Worm (Caenorhabditis elegans) whole organism, L3 larva: ENCODE measurements around the gene T16G12.4.

Source experiments
- R02D3.7 ChIP-seq: fragments of 150-350 bp; optimal IDR thresholded peaks from 2 replicates; lab custom pipeline; 2014; ENCODE audit warnings: missing biosample characterization, missing genetic modification characterization
- ama-1 ChIP-seq: fragments of 150-350 bp; optimal IDR thresholded peaks from 2 replicates; lab custom pipeline; 2018
- ceh-28 ChIP-seq: fragments of 150-350 bp; optimal IDR thresholded peaks from 2 replicates; lab custom pipeline; 2014; ENCODE audit warnings: missing biosample characterization, missing genetic modification reagents, missing genetic modification characterization
- ceh-82 ChIP-seq: fragments of 150-350 bp; optimal IDR thresholded peaks from 2 replicates; lab custom pipeline; 2014; ENCODE audit warnings: missing biosample characterization, missing genetic modification characterization
- ceh-9 ChIP-seq: sonication (generic microtip); optimal IDR thresholded peaks from 2 replicates; lab custom pipeline; 2018; ENCODE audit warnings: missing biosample characterization, missing genetic modification characterization
- daf-12 ChIP-seq: fragments of 150-350 bp; optimal IDR thresholded peaks from 2 replicates; lab custom pipeline; 2014; ENCODE audit warnings: missing biosample characterization, missing genetic modification reagents, missing genetic modification characterization
- egl-27 ChIP-seq: sonication (generic microtip); optimal IDR thresholded peaks from 4 replicates; lab custom pipeline; 2017; ENCODE audit warnings: missing biosample characterization, missing genetic modification reagents, missing genetic modification characterization
- elt-2 ChIP-seq: sonication (generic microtip); optimal IDR thresholded peaks from 2 replicates; lab custom pipeline; 2016; ENCODE audit warnings: missing genetic modification reagents, mild to moderate bottlenecking, missing genetic modification characterization, missing compliant biosample characterization
- elt-3 ChIP-seq, 3 experiments: fragments of 150-350 bp in 1 of 3; sonication (generic microtip) in 2 of 3; optimal IDR thresholded peaks; 2 replicates in 2 of 3; 4 replicates in 1 of 3; lab custom pipeline; 2014 to 2017; ENCODE audit warnings: missing biosample characterization in 3 of 3, missing genetic modification characterization in 3 of 3
- fkh-10 ChIP-seq: sonication (generic microtip); optimal IDR thresholded peaks from 2 replicates; lab custom pipeline; 2017; ENCODE audit warnings: missing biosample characterization, missing genetic modification reagents, missing genetic modification characterization
- fkh-2 ChIP-seq: fragments of 150-350 bp; optimal IDR thresholded peaks from 2 replicates; lab custom pipeline; 2014; ENCODE audit warnings: missing biosample characterization, missing genetic modification reagents, missing genetic modification characterization
- lin-15B ChIP-seq: fragments of 150-350 bp; optimal IDR thresholded peaks from 2 replicates; lab custom pipeline; 2014; ENCODE audit warnings: missing biosample characterization, missing genetic modification characterization
- lin-39 ChIP-seq: fragments of 150-350 bp; optimal IDR thresholded peaks from 2 replicates; lab custom pipeline; 2018; ENCODE audit warnings: missing biosample characterization, missing genetic modification reagents, missing genetic modification characterization
- lsy-12 ChIP-seq: sonication (generic microtip); optimal IDR thresholded peaks from 2 replicates; lab custom pipeline; 2016; ENCODE audit warnings: mild to moderate bottlenecking, missing genetic modification characterization, missing compliant biosample characterization
- nfya-1 ChIP-seq: sonication (generic microtip); optimal IDR thresholded peaks from 2 replicates; lab custom pipeline; 2017; ENCODE audit warnings: missing genetic modification characterization, mild to moderate bottlenecking, missing compliant biosample characterization, antibody characterized with exemption, moderate library complexity; ENCODE audit not compliant: insufficient read depth
- nhr-12 ChIP-seq: fragments of 150-350 bp; optimal IDR thresholded peaks from 2 replicates; lab custom pipeline; 2014; ENCODE audit warnings: missing biosample characterization, missing genetic modification characterization
- nhr-23 ChIP-seq: fragments of 150-350 bp; optimal IDR thresholded peaks from 2 replicates; lab custom pipeline; 2014; ENCODE audit warnings: missing biosample characterization, missing genetic modification reagents, missing genetic modification characterization
- nhr-237 ChIP-seq: fragments of 150-350 bp; optimal IDR thresholded peaks from 2 replicates; lab custom pipeline; 2014; ENCODE audit warnings: missing biosample characterization, missing genetic modification characterization
- nhr-28 ChIP-seq: fragments of 150-350 bp; optimal IDR thresholded peaks from 2 replicates; lab custom pipeline; 2014; ENCODE audit warnings: missing biosample characterization, missing genetic modification characterization
- nhr-43 ChIP-seq: sonication (generic microtip); optimal IDR thresholded peaks from 2 replicates; lab custom pipeline; 2016; ENCODE audit warnings: mild to moderate bottlenecking, missing genetic modification characterization, missing compliant biosample characterization; ENCODE audit not compliant: poor library complexity, severe bottlenecking
- nhr-67 ChIP-seq: fragments of 150-350 bp; optimal IDR thresholded peaks from 2 replicates; lab custom pipeline; 2014; ENCODE audit warnings: missing biosample characterization, missing genetic modification characterization
- nhr-76 ChIP-seq: fragments of 150-350 bp; sonication (generic microtip); optimal IDR thresholded peaks from 5 replicates; lab custom pipeline; 2014; ENCODE audit warnings: missing biosample characterization, missing genetic modification characterization
- nhr-77 ChIP-seq: fragments of 150-350 bp; optimal IDR thresholded peaks from 2 replicates; lab custom pipeline; 2014; ENCODE audit warnings: missing biosample characterization, missing genetic modification characterization
- pha-4 ChIP-seq: fragments of 150-350 bp; optimal IDR thresholded peaks from 2 replicates; lab custom pipeline; 2014; ENCODE audit warnings: missing biosample characterization, missing genetic modification reagents, missing genetic modification characterization
- pqm-1 ChIP-seq: fragments of 150-350 bp; optimal IDR thresholded peaks from 2 replicates; lab custom pipeline; 2017; ENCODE audit warnings: missing biosample characterization, missing genetic modification characterization, inconsistent platforms
- sea-2 ChIP-seq: fragments of 150-350 bp; sonication (generic microtip); optimal IDR thresholded peaks from 4 replicates; lab custom pipeline; 2014; ENCODE audit warnings: missing biosample characterization, missing genetic modification reagents, missing genetic modification characterization
- skn-1 ChIP-seq: fragments of 150-350 bp; optimal IDR thresholded peaks from 2 replicates; lab custom pipeline; 2014; ENCODE audit warnings: missing biosample characterization, missing genetic modification characterization
- snpc-4 ChIP-seq: fragments of 150-350 bp; optimal IDR thresholded peaks from 2 replicates; lab custom pipeline; 2014; ENCODE audit warnings: missing biosample characterization, missing genetic modification characterization
- tbx-2 ChIP-seq: sonication (generic microtip); optimal IDR thresholded peaks from 2 replicates; lab custom pipeline; 2016; ENCODE audit warnings: mild to moderate bottlenecking, missing genetic modification characterization, missing compliant biosample characterization
- unc-39 ChIP-seq: sonication (generic microtip); optimal IDR thresholded peaks from 4 replicates; lab custom pipeline; 2017; ENCODE audit warnings: missing biosample characterization, missing genetic modification characterization
- zag-1 ChIP-seq: fragments of 150-350 bp; optimal IDR thresholded peaks from 2 replicates; lab custom pipeline; 2014; ENCODE audit warnings: missing biosample characterization, missing genetic modification characterization
- ztf-4 ChIP-seq: fragments of 150-350 bp; optimal IDR thresholded peaks from 2 replicates; lab custom pipeline; 2014; ENCODE audit warnings: missing biosample characterization, missing genetic modification characterization

T16G12.4 gene

DNA sequence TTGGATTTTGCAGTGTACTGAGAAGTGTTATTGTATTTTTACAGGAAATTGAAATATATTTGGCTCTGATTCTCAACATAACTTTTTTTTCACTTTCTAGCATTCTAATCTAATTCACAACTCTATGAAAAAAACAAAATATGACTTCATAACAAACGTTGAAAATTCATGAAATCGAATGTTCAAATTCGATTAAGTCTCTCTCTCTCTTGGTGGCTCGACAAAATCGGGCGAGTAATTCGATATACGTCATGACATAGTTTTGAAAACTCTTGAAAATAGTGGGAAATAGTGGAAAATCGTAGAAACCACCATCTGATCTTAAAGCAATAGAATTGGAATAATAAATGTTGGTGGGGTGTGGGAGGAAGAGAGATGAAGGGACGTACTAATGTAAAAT lies 39.6 kb upstream of the T16G12.4 start:
- TF ChIP-seq egl-27 (no peak), ztf-4 (no peak), pqm-1 (tag; lab: Kevin White, UChicago) (no peak), elt-3 (tag; optimal IDR thresholded peaks at IDR 0.05; lab: Kevin White, UChicago) (no peak), ceh-82 (tag; lab: Kevin White, UChicago) (no peak), unc-39 (tag; lab: Kevin White, UChicago) (no peak), skn-1 (no peak), ama-1 (lab: Kevin White, UChicago) (no peak), nfya-1 (no peak), nhr-12 (tag; lab: Kevin White, UChicago) (no peak), nhr-237 (tag; lab: Kevin White, UChicago) (no peak), nhr-77 (tag; lab: Kevin White, UChicago) (no peak), lsy-12 (no peak), pha-4 (tag; lab: Kevin White, UChicago) (no peak), nhr-67 (no peak)

DNA sequence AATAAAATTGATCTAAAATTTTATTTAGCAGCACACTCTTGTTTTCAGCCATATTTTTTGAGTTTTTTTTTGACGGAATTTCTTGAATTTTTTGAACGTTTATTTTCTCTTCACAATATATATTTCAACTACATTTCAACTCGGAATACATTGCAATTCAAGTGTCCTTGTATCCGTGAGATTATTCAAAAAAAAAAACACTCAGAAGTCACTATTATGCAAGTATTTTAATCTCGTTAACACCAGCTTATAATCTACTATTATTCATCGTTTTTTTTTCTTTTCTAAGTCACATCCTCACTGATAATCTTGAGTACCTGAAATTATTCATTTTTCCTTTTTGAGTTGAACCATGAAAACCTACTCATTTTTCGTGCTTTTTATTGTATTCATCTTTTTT lies 34.2 kb upstream of the T16G12.4 start, which contains the start of gene ins-21:
ins-21 (plus strand) TSS at position 301 of the 400 bp plus-strand sequence.
- TF ChIP-seq snpc-4 (tag; lab: Kevin White, UChicago) (no peak), fkh-10 (GFP tag; lab: Kevin White, UChicago) (no peak), nhr-77 (tag; lab: Kevin White, UChicago) (no peak), nhr-76 (tag; lab: Kevin White, UChicago) (no peak), lin-15B (tag; lab: Kevin White, UChicago) (no peak), elt-3 (tag; optimal IDR thresholded peaks at IDR 0.05; lab: Kevin White, UChicago) (no peak)

DNA sequence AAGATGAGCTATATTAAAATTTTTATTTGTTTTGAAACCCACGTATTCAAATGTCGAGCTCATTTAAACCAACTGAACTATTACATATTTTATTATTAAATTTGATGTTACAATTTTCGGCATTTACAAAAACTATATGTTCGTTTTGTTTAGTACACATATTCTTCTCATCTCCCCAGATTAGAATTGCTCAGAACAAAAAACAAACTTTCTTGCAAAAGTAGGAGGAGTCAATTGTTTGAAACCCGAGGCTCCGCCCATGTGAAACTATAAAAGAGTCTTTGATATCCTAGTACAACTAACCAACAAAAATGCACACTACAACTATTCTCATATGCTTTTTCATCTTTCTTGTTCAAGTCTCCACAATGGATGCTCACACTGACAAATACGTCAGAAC lies 31.6 kb upstream of the T16G12.4 start, which contains the start of gene ins-22:
ins-22 (plus strand) TSS at position 301 of the 400 bp plus-strand sequence.
- TF ChIP-seq elt-2 (no peak), pha-4 (tag; lab: Kevin White, UChicago) (no peak), daf-12 (tag; lab: Kevin White, UChicago) (no peak), fkh-2 (no peak), R02D3.7 (tag; lab: Kevin White, UChicago) (no peak), lin-15B (tag; lab: Kevin White, UChicago) (no peak), lin-39 (no peak), nhr-237 (tag; lab: Kevin White, UChicago) (no peak), nhr-28 (tag; lab: Kevin White, UChicago) (no peak)

DNA sequence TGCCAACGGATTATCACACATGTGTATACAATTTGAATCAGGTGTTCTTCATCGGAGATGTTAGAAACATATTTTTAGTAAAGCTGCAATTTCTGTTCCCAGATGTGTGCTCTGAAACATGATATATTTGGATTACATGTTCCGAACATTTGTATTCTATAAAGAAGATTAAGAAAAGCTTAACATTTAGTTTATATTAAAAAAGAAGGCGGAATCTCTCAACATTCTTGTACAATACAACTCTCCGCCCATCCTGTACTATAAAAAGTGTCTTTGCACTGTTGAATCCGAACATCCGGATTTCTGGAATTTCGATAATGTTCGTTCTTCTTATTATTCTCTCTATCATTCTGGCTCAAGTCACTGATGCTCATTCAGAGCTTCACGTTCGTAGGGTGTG lies 29.7 kb upstream of the T16G12.4 start, which contains the start of gene ins-23:
ins-23 (plus strand) TSS at position 301 of the 400 bp plus-strand sequence.
- no peak for TF ChIP-seq nhr-67
- TF ChIP-seq ceh-9 (tag; lab: Kevin White, UChicago): no peak
- TF ChIP-seq tbx-2 (tag; lab: Kevin White, UChicago): no peak
- TF ChIP-seq sea-2 (GFP tag; lab: Kevin White, UChicago): no peak
- TF ChIP-seq elt-3 (tag; optimal IDR thresholded peaks at IDR 0.05; lab: Kevin White, UChicago): no peak

DNA sequence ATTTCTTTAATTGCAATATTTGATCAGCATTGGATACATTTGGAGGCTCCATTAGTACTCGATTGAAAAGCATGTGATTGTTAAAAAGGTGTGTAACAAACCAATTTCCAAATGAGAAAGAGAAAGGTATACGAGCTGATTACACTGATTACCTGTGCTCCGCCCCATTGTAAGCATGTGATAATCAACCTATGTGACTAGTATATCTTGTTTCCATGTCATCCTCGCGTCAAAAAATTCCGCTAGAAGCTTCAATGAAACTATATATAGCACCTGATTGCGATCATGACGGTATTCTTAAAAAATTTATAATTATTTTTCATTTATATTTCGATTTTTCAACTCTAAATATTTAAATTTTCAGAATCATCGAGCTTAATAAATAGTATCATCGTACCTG lies 27.1 kb upstream of the T16G12.4 start, which contains the start of gene M04D8.4:
M04D8.4 (minus strand) TSS at position 101 of the 400 bp plus-strand sequence.
- TF ChIP-seq nhr-237 (tag; lab: Kevin White, UChicago) (no peak), egl-27 (no peak), zag-1 (no peak)
- TF ChIP-seq, all 47 proteins: peak for 0

DNA sequence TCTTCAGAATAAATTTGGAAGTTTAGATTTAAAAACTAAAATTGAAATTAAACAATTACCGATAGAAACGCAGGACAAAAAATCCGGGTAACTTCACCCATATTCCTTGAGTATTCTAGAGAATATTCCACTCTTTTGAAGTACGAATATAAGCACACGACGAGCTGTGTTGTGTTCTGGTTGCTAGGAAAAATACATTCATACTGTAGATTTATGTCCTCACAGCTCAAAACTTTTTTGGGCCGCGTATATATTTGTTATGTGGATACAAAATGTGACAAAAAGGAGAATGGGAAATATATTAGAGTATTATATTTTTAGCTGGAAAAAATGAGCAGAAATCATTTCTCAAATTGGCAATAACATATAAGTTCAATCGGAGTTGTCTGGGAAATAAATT lies 24.4 kb upstream of the T16G12.4 start, which contains the start of gene M04D8.5:
M04D8.5 (minus strand) TSS at position 101 of the 400 bp plus-strand sequence.
- no peak for TF ChIP-seq elt-3 (tag; optimal IDR thresholded peaks at IDR 0.05; lab: Kevin White, UChicago)
- TF ChIP-seq nhr-23 (tag; lab: Kevin White, UChicago): no peak
- TF ChIP-seq sea-2 (GFP tag; lab: Kevin White, UChicago): no peak
- TF ChIP-seq nhr-43 (tag; lab: Kevin White, UChicago): no peak
- TF ChIP-seq ceh-28 (tag; lab: Kevin White, UChicago): no peak
- TF ChIP-seq fkh-10 (GFP tag; lab: Kevin White, UChicago): no peak
